Fruit fly (Drosophila melanogaster) whole organism, embryonic: ENCODE results near the gene CG31663.

Experiments used
- Bdp1 ChIP-seq: fragments of 200-800 bp; sonication (Bioruptor generic); optimal IDR thresholded peaks from 3 replicates; lab custom pipeline; 2016; ENCODE audit warnings: missing biosample characterization, missing genetic modification characterization
- Bgb ChIP-seq: fragments of 200-800 bp; sonication (Bioruptor generic); IDR thresholded peaks from 2 replicates; pipeline ENCODE4 v1.3.6; 2022; ENCODE audit warnings: missing biosample characterization, missing genetic modification characterization; ENCODE audit not compliant: partially characterized antibody
- Bteb2 ChIP-seq: fragments of 200-800 bp; sonication (Bioruptor generic); optimal IDR thresholded peaks from 2 replicates; lab custom pipeline; 2016; ENCODE audit warnings: missing biosample characterization, missing genetic modification characterization
- CG1024 ChIP-seq: fragments of 200-800 bp; sonication (Bioruptor generic); IDR thresholded peaks from 2 replicates; pipeline ENCODE4 v1.3.6; 2022; ENCODE audit warnings: missing biosample characterization, missing genetic modification characterization
- CG10366 ChIP-seq: fragments of 200-800 bp; sonication (Bioruptor generic); IDR thresholded peaks from 2 replicates; pipeline ENCODE4 v1.3.6; 2022; ENCODE audit warnings: missing biosample characterization, missing genetic modification characterization
- CG11696 ChIP-seq: fragments of 200-800 bp; sonication (Bioruptor generic); IDR thresholded peaks from 2 replicates; pipeline ENCODE4 v1.3.6; 2022; ENCODE audit warnings: missing biosample characterization, missing genetic modification characterization
- CG14710 ChIP-seq: fragments of 200-800 bp; sonication (Bioruptor generic); optimal IDR thresholded peaks from 3 replicates; lab custom pipeline; 2019; ENCODE audit warnings: missing biosample characterization, mild to moderate bottlenecking, missing genetic modification characterization, moderate library complexity
- CG15011 ChIP-seq: fragments of 200-800 bp; sonication (Bioruptor generic); optimal IDR thresholded peaks from 3 replicates; lab custom pipeline; 2018; ENCODE audit warnings: missing biosample characterization, mild to moderate bottlenecking, missing genetic modification characterization
- CG17328 ChIP-seq: fragments of 200-800 bp; sonication (Bioruptor generic); IDR thresholded peaks from 2 replicates; pipeline ENCODE4 v1.3.6; 2022; ENCODE audit warnings: missing biosample characterization, missing genetic modification characterization
- CG2199 ChIP-seq: fragments of 200-800 bp; sonication (Bioruptor generic); IDR thresholded peaks from 3 replicates; pipeline ENCODE4 v1.3.6; 2022; ENCODE audit warnings: missing biosample characterization, missing genetic modification characterization
- CG2678 ChIP-seq: fragments of 200-800 bp; sonication (Bioruptor generic); optimal IDR thresholded peaks from 3 replicates; lab custom pipeline; 2019; ENCODE audit warnings: missing biosample characterization, mild to moderate bottlenecking, missing genetic modification characterization, moderate library complexity
- CG2875 ChIP-seq: fragments of 200-800 bp; sonication (Bioruptor generic); optimal IDR thresholded peaks from 2 replicates; lab custom pipeline; 2017; ENCODE audit warnings: missing biosample characterization, mild to moderate bottlenecking, missing genetic modification characterization, missing genetic modification reagents
- CG31224 ChIP-seq: fragments of 200-800 bp; sonication (Bioruptor generic); IDR thresholded peaks from 2 replicates; pipeline ENCODE4 v1.3.6; 2022; ENCODE audit warnings: missing biosample characterization, missing genetic modification characterization
- CG4404 ChIP-seq: fragments of 200-800 bp; sonication (Bioruptor generic); IDR thresholded peaks from 2 replicates; pipeline ENCODE4 v1.3.6; 2022; ENCODE audit warnings: missing biosample characterization, missing genetic modification characterization
- CG4730 ChIP-seq: fragments of 200-800 bp; sonication (Bioruptor generic); IDR thresholded peaks from 2 replicates; pipeline ENCODE4 v1.3.6; 2022; ENCODE audit warnings: missing biosample characterization, missing genetic modification characterization
- CG6854 ChIP-seq: fragments of 200-800 bp; sonication (Bioruptor generic); optimal IDR thresholded peaks from 3 replicates; lab custom pipeline; 2017; ENCODE audit warnings: missing biosample characterization, mild to moderate bottlenecking, missing genetic modification characterization
- CG7786 ChIP-seq: fragments of 200-800 bp; sonication (Bioruptor generic); optimal IDR thresholded peaks from 2 replicates; lab custom pipeline; 2016; ENCODE audit warnings: missing biosample characterization, missing genetic modification characterization
- CG8290 ChIP-seq, 3 experiments: fragments of 200-800 bp; sonication (Bioruptor generic); optimal IDR thresholded peaks; 2 replicates each; lab custom pipeline; 2016 to 2019; ENCODE audit warnings: missing biosample characterization in 3 of 3, missing genetic modification characterization in 3 of 3, mild to moderate bottlenecking in 2 of 3, moderate library complexity in 1 of 3
- CrebB ChIP-seq: fragments of 200-800 bp; sonication (Bioruptor generic); optimal IDR thresholded peaks from 3 replicates; lab custom pipeline; 2018; ENCODE audit warnings: missing biosample characterization, mild to moderate bottlenecking, missing genetic modification characterization
- Fer2 ChIP-seq: fragments of 200-800 bp; sonication (Bioruptor generic); optimal IDR thresholded peaks from 2 replicates; lab custom pipeline; 2018; ENCODE audit warnings: missing biosample characterization, mild to moderate bottlenecking, missing genetic modification characterization, moderate library complexity
- HHEX ChIP-seq: fragments of 200-800 bp; sonication (Bioruptor generic); optimal IDR thresholded peaks from 3 replicates; lab custom pipeline; 2017; ENCODE audit warnings: missing biosample characterization, mild to moderate bottlenecking, missing genetic modification characterization, missing genetic modification reagents
- HmgZ ChIP-seq: fragments of 200-800 bp; sonication (Bioruptor generic); optimal IDR thresholded peaks from 2 replicates; lab custom pipeline; 2018; ENCODE audit warnings: missing biosample characterization, mild to moderate bottlenecking, missing genetic modification characterization
- Hmr ChIP-seq: fragments of 200-800 bp; sonication (Bioruptor generic); optimal IDR thresholded peaks from 3 replicates; lab custom pipeline; 2017; ENCODE audit warnings: mild to moderate bottlenecking, missing biosample characterization, missing genetic modification reagents, missing genetic modification characterization
- Hr78 ChIP-seq, 2 experiments: fragments of 200-800 bp in 1 of 2; fragments of >200 bp in 1 of 2; sonication (Bioruptor generic) in 1 of 2; optimal IDR thresholded peaks; 2 replicates each; lab custom pipeline; 2017 to 2019; ENCODE audit warnings: missing biosample characterization in 2 of 2, missing genetic modification characterization in 2 of 2, mild to moderate bottlenecking in 1 of 2, moderate library complexity in 1 of 2
- MTF-1 ChIP-seq: fragments of 200-800 bp; sonication (Bioruptor generic); optimal IDR thresholded peaks from 2 replicates; lab custom pipeline; 2018; ENCODE audit warnings: missing biosample characterization, mild to moderate bottlenecking, missing genetic modification characterization, borderline replicate concordance
- Mes4 ChIP-seq: fragments of 200-800 bp; sonication (Bioruptor generic); optimal IDR thresholded peaks from 2 replicates; lab custom pipeline; 2016; ENCODE audit warnings: missing biosample characterization, missing genetic modification characterization
- NK7.1 ChIP-seq: fragments of 200-800 bp; sonication (Bioruptor generic); optimal IDR thresholded peaks from 3 replicates; lab custom pipeline; 2016; ENCODE audit warnings: missing biosample characterization, missing genetic modification characterization
- Optix ChIP-seq: fragments of 200-800 bp; sonication (Bioruptor generic); IDR thresholded peaks from 3 replicates; pipeline ENCODE4 v1.3.6; 2022; ENCODE audit warnings: missing biosample characterization, missing genetic modification characterization
- TFAM ChIP-seq: fragments of 200-800 bp; sonication (Bioruptor generic); optimal IDR thresholded peaks from 2 replicates; lab custom pipeline; 2017; ENCODE audit warnings: missing biosample characterization, missing genetic modification characterization, inconsistent platforms
- Trl ChIP-seq, 3 experiments: fragments of >200 bp in 2 of 3; fragments of 200-800 bp in 1 of 3; sonication (Bioruptor generic) in 1 of 3; optimal IDR thresholded peaks; 2 replicates in 1 of 3; 3 replicates in 2 of 3; lab custom pipeline; 2016 to 2017; ENCODE audit warnings: missing biosample characterization in 1 of 3, missing genetic modification characterization in 1 of 3
- abd-A ChIP-seq: fragments of 200-800 bp; sonication (Bioruptor generic); optimal IDR thresholded peaks from 3 replicates; lab custom pipeline; 2019; ENCODE audit warnings: missing biosample characterization, mild to moderate bottlenecking, missing genetic modification characterization, moderate library complexity
- bsh ChIP-seq, 2 experiments: fragments of 200-800 bp; sonication (Bioruptor generic); optimal IDR thresholded peaks; 2 replicates each; lab custom pipeline; 2017 to 2018; ENCODE audit warnings: mild to moderate bottlenecking in 2 of 2, missing biosample characterization in 2 of 2, missing genetic modification characterization in 2 of 2, moderate library complexity in 1 of 2
- btn ChIP-seq: fragments of 200-800 bp; sonication (Bioruptor generic); optimal IDR thresholded peaks from 2 replicates; lab custom pipeline; 2016; ENCODE audit warnings: missing biosample characterization, missing genetic modification characterization
- cg ChIP-seq: fragments of 200-800 bp; sonication (Bioruptor generic); optimal IDR thresholded peaks from 3 replicates; lab custom pipeline; 2019; ENCODE audit warnings: missing biosample characterization, mild to moderate bottlenecking, missing genetic modification characterization, moderate library complexity
- chm ChIP-seq: fragments of 200-800 bp; sonication (Bioruptor generic); IDR thresholded peaks from 2 replicates; pipeline ENCODE4 v1.3.6; 2022; ENCODE audit warnings: missing biosample characterization, missing genetic modification characterization
- dmrt11E ChIP-seq: fragments of 200-800 bp; sonication (Bioruptor generic); optimal IDR thresholded peaks from 3 replicates; lab custom pipeline; 2018; ENCODE audit warnings: missing biosample characterization, mild to moderate bottlenecking, missing genetic modification characterization, moderate library complexity
- gcm ChIP-seq: fragments of 200-800 bp; sonication (Bioruptor generic); optimal IDR thresholded peaks from 2 replicates; lab custom pipeline; 2019; ENCODE audit warnings: missing biosample characterization, mild to moderate bottlenecking, missing genetic modification characterization, moderate library complexity
- grn ChIP-seq: fragments of 200-800 bp; sonication (Bioruptor generic); optimal IDR thresholded peaks from 3 replicates; lab custom pipeline; 2017; ENCODE audit warnings: missing biosample characterization, missing genetic modification characterization
- h ChIP-seq: fragments of >200 bp; optimal IDR thresholded peaks from 2 replicates; lab custom pipeline; 2017
- jumu ChIP-seq: fragments of 200-800 bp; sonication (Bioruptor generic); optimal IDR thresholded peaks from 3 replicates; lab custom pipeline; 2016; ENCODE audit warnings: missing biosample characterization, missing genetic modification characterization
- mld ChIP-seq: fragments of 200-800 bp; sonication (Bioruptor generic); IDR thresholded peaks from 3 replicates; pipeline ENCODE4 v1.3.6; 2022; ENCODE audit warnings: missing biosample characterization, missing genetic modification characterization; ENCODE audit not compliant: partially characterized antibody
- odd ChIP-seq: fragments of 200-800 bp; sonication (Bioruptor generic); optimal IDR thresholded peaks from 2 replicates; lab custom pipeline; 2017; ENCODE audit warnings: missing biosample characterization, mild to moderate bottlenecking, missing genetic modification characterization
- ro ChIP-seq: fragments of 200-800 bp; sonication (Bioruptor generic); IDR thresholded peaks from 2 replicates; pipeline ENCODE4 v1.3.6; 2022; ENCODE audit warnings: missing biosample characterization, missing genetic modification characterization
- sisA ChIP-seq: fragments of 200-800 bp; sonication (Bioruptor generic); IDR thresholded peaks from 2 replicates; pipeline ENCODE4 v1.3.6; 2022; ENCODE audit warnings: missing biosample characterization, missing genetic modification characterization
- sqz ChIP-seq: fragments of 200-800 bp; sonication (Bioruptor generic); optimal IDR thresholded peaks from 3 replicates; lab custom pipeline; 2018; ENCODE audit warnings: missing biosample characterization, mild to moderate bottlenecking, missing genetic modification characterization
- tgo ChIP-seq: fragments of 200-800 bp; sonication (Bioruptor generic); IDR thresholded peaks from 3 replicates; pipeline ENCODE4 v1.3.6; 2022; ENCODE audit warnings: missing biosample characterization, missing genetic modification characterization
- tup ChIP-seq: fragments of 200-800 bp; sonication (Bioruptor generic); optimal IDR thresholded peaks from 2 replicates; lab custom pipeline; 2016; ENCODE audit warnings: missing biosample characterization, mild to moderate bottlenecking, missing genetic modification characterization, moderate library complexity
- zen ChIP-seq: fragments of 200-800 bp; sonication (Bioruptor generic); optimal IDR thresholded peaks from 3 replicates; lab custom pipeline; 2018; ENCODE audit warnings: missing biosample characterization, mild to moderate bottlenecking, missing genetic modification characterization, moderate library complexity

Gene CG31663

DNA sequence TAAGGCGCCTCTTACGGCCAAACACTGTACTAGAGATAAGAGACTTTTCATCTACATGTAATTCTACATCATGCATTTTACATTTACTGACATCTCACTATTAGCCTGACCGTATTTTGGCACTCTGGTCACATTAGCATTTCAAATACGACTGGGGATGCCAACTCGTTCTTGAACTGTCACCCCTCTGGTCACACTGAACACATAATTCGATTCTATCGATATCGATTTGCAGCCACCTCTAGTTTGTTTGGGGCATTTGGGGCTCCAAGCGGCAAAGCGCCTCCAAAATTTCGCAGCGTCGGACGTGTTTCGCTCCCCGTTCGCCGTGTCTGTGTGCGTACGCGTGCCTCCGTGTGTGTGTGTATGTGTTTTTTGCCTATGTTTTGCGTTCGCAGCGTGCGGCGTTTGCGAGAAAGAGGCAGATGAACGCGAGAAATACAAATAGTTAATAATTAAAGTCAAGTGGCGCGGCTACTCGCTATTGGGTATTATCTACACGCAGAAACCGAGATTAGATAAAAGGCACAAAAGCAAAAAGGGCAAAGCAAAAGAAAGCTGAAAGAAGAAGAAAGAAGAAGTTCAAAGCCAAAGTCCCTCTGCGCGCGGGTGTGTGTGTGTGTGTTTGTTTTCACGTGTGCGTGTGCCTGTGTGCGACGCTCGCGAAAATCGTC lies 3.3 kb upstream of the CG31663 start, which contains the start of gene Wdr62 (continued):
- TF ChIP-seq chm (GFP tag; lab: Robert Waterston, UW) (peak; percentile 83), tgo (no peak), Bteb2 (GFP tag; lab: Kevin White, UChicago) (peak; percentile 9), CG2875 (GFP tag; lab: Kevin White, UChicago) (no peak), CG6854 (peak; percentile 17), TFAM (no peak), CG11696 (no peak), CG14710 (tag; lab: Kevin White, UChicago) (peak; percentile 77), CG15011 (GFP tag; lab: Kevin White, UChicago) (peak; percentile 1), Hr78 (GFP tag; optimal IDR thresholded peaks at IDR 0.05; lab: Kevin White, UChicago) (peak in 1 of 2 experiments; percentile 49), ro (GFP tag; lab: Robert Waterston, UW) (no peak), CG4730 (GFP tag; lab: Robert Waterston, UW) (no peak), CG4404 (GFP tag; lab: Robert Waterston, UW) (no peak), MTF-1 (GFP tag; lab: Kevin White, UChicago) (peak; percentile 51), HHEX (GFP tag; lab: Kevin White, UChicago) (peak; percentile 39), jumu (peak; percentile 35), h (no peak), tup (GFP tag; lab: Kevin White, UChicago) (no peak), grn (GFP tag; lab: Kevin White, UChicago) (peak; percentile 22), Trl (optimal IDR thresholded peaks at IDR 0.05; lab: Kevin White, UChicago) (peak in 1 of 2 experiments; percentile 12), Trl (GFP tag; optimal IDR thresholded peaks at IDR 0.05; lab: Kevin White, UChicago) (peak; percentile 20), CG17328 (GFP tag; lab: Robert Waterston, UW) (peak; percentile 22; the same call in 1 of the 2 replicates), CrebB (tag; lab: Kevin White, UChicago) (peak; percentile 56), mld (0 out of 3 replicates have a peak, but pooled peaks have one; percentile 45), Mes4 (no peak), dmrt11E (tag; lab: Kevin White, UChicago) (no peak), Optix (GFP tag; lab: Robert Waterston, UW) (no peak), cg (peak; percentile 96), CG7786 (GFP tag; lab: Kevin White, UChicago) (no peak), CG2678 (tag; lab: Kevin White, UChicago) (peak; percentile 60), gcm (peak; percentile 27), odd (no peak), NK7.1 (GFP tag; lab: Kevin White, UChicago) (no peak), sqz (GFP tag; lab: Kevin White, UChicago) (no peak), CG1024 (GFP tag; lab: Robert Waterston, UW) (no peak), CG10366 (GFP tag; lab: Robert Waterston, UW) (no peak), sisA (GFP tag; lab: Robert Waterston, UW) (0 out of 2 replicates have a peak, but pooled peaks have one; percentile 11), Bdp1 (GFP tag; lab: Kevin White, UChicago) (peak; percentile 51), zen (tag; lab: Kevin White, UChicago) (peak; percentile 55), HmgZ (peak; percentile 72), CG31224 (no peak), abd-A (tag; lab: Kevin White, UChicago) (peak; percentile 85), CG8290 (GFP tag; optimal IDR thresholded peaks at IDR 0.05; lab: Kevin White, UChicago) (no peak), CG8290 (tag; optimal IDR thresholded peaks at IDR 0.05; lab: Kevin White, UChicago) (peak in 1 of 2 experiments; percentile 92), Hmr (GFP tag; lab: Kevin White, UChicago) (peak; percentile 88), CG2199 (GFP tag; lab: Robert Waterston, UW) (0 out of 3 replicates have a peak, but pooled peaks have one; percentile 39), Bgb (peak; percentile 90), btn (GFP tag; lab: Kevin White, UChicago) (no peak), Fer2 (tag; lab: Kevin White, UChicago) (no peak), bsh (GFP tag; optimal IDR thresholded peaks at IDR 0.05; lab: Kevin White, UChicago) (peak in 1 of 2 experiments; percentile 4)
